Fruit fly (Drosophila melanogaster) whole organism, prepupa: ENCODE measurements around the gene CG15482.

ENCODE experiments used
- CG6163 ChIP-seq: fragments of 200-800 bp; sonication (Bioruptor generic); IDR thresholded peaks from 3 replicates; pipeline ENCODE4 v1.3.6; 2022; ENCODE audit warnings: missing biosample characterization, missing genetic modification characterization
- Eip93F ChIP-seq: fragments of 200-800 bp; sonication (Bioruptor generic); optimal IDR thresholded peaks from 2 replicates; lab custom pipeline; 2016; ENCODE audit warnings: missing biosample characterization, mild to moderate bottlenecking, missing genetic modification characterization
- Gug ChIP-seq: fragments of 200-800 bp; sonication (Bioruptor generic); IDR thresholded peaks from 2 replicates; pipeline ENCODE4 v1.3.6; 2022; ENCODE audit warnings: missing biosample characterization, missing genetic modification characterization
- esn ChIP-seq: fragments of 200-800 bp; sonication (Bioruptor generic); optimal IDR thresholded peaks from 2 replicates; lab custom pipeline; 2016; ENCODE audit warnings: missing biosample characterization, mild to moderate bottlenecking, missing genetic modification characterization, moderate library complexity

DNA sequence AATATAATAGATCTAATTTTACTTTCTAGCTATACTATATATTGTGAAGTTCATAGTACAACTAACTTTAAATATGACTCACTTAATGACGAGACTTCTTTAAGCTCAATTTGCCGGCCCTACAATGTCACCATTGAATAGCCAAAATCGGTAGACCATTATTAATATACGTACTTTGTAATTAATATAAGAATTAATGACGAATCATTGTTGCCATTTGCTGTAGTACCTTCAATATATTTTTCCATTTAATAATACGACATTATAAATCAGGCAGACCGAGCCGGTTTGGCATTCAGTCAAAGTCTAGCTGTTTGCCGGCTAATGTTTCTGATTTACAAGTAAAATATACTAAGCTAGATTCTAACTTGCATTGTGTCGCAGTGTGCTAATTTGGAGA is 28.1 kb upstream of the CG15482 start, which contains the start of gene Jhbp13:
- TF ChIP-seq CG6163 (GFP tag; lab: Robert Waterston, UW), result no peak
- TF ChIP-seq Gug, result no peak
- TF ChIP-seq esn (GFP tag; lab: Kevin White, UChicago), result no peak
- no peak for TF ChIP-seq Eip93F
